Worm (Caenorhabditis elegans): ENCODE results near the gene poml-1.

DNA sequence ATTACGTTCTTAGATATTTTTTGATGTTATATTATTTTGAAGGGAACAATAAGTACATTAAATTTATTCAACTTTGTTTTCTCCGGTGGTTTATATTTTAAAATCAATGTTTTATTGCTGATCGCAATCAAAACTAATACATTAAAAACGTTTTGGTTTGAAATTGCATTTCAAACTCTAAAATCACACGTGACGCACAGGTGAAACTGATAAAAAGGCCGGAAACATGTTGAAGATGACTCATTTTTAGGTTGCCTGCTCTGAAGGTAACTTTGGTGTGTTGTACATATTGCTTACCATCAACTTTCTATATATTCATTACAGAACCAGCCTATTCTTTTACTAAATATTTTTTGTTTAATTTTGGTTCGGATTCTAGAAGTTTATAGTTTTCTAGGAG lies 37.0 kb downstream of the poml-1 start:
- no peak for TF ChIP-seq nhr-90 (tag; optimal IDR thresholded peaks at IDR 0.05; ENCODE audit: poor library complexity)
- TF ChIP-seq blmp-1 (tag; optimal IDR thresholded peaks at IDR 0.05), result no peak
- TF ChIP-seq lin-39 (tag; optimal IDR thresholded peaks at IDR 0.05), result no peak
- no peak for TF ChIP-seq nhr-76 (tag; optimal IDR thresholded peaks at IDR 0.05)
- no peak for TF ChIP-seq lin-15B (tag; optimal IDR thresholded peaks at IDR 0.05)
- TF ChIP-seq elt-3 (tag; optimal IDR thresholded peaks at IDR 0.05), result no peak
- TF ChIP-seq snpc-4 (tag; optimal IDR thresholded peaks at IDR 0.05), result no peak
- TF ChIP-seq ama-1 (optimal IDR thresholded peaks at IDR 0.05), result no peak
- TF ChIP-seq skn-1 (tag; optimal IDR thresholded peaks at IDR 0.05), result no peak
- no peak for TF ChIP-seq mep-1 (tag; optimal IDR thresholded peaks at IDR 0.05)
- TF ChIP-seq nhr-20 (tag; optimal IDR thresholded peaks at IDR 0.05), result no peak
- no peak for TF ChIP-seq hlh-17 (GFP tag; optimal IDR thresholded peaks at IDR 0.05; ENCODE audit: borderline replicate concordance)
- no peak for TF ChIP-seq tbx-2 (tag; optimal IDR thresholded peaks at IDR 0.05)
- TF ChIP-seq zag-1 (tag; optimal IDR thresholded peaks at IDR 0.05), result no peak
